Worm (Caenorhabditis elegans): Measurements from ENCODE around the gene F44D12.16.

ce11 chrIV:9982895-9983294 is 46.0 kb upstream of the F44D12.16 start, which contains the start of gene mam-2:
- TF ChIP-seq hmg-1.2 (GFP tag; IDR thresholded peaks at IDR 0.05) (no peak), pha-4 (tag; optimal IDR thresholded peaks at IDR 0.05) (no peak), F57A8.1 (GFP tag; optimal IDR thresholded peaks at IDR 0.05) (no peak)
